Worm (Caenorhabditis elegans) whole organism, mixed stage, embryonic: ENCODE data around the gene F09B12.7.

Experiments
- lin-13 ChIP-seq: fragments of 150-350 bp; optimal IDR thresholded peaks from 2 replicates; lab custom pipeline; 2014; ENCODE audit warnings: missing biosample characterization, missing genetic modification characterization
- nhr-12 ChIP-seq: fragments of 150-350 bp; optimal IDR thresholded peaks from 2 replicates; lab custom pipeline; 2014; ENCODE audit warnings: missing biosample characterization, missing genetic modification characterization
- unc-39 ChIP-seq: fragments of 150-350 bp; optimal IDR thresholded peaks from 2 replicates; lab custom pipeline; 2014; ENCODE audit warnings: missing biosample characterization, missing genetic modification characterization

ce11 chrX:15072877-15073276 lies 22.0 kb downstream of the F09B12.7 start:
- TF ChIP-seq lin-13 (no peak), nhr-12 (tag; lab: Kevin White, UChicago) (no peak), unc-39 (no peak)
